Fruit fly (Drosophila melanogaster) whole organism, embryonic: ENCODE results near the gene hkb.

Source experiments
- Adf1 ChIP-seq: fragments of 200-800 bp; sonication (Bioruptor generic); IDR thresholded peaks from 2 replicates; pipeline ENCODE4 v1.3.6; 2022; ENCODE audit warnings: missing biosample characterization, missing genetic modification characterization
- B-H1 ChIP-seq: fragments of 200-800 bp; sonication (Bioruptor generic); IDR thresholded peaks from 3 replicates; pipeline ENCODE4 v1.3.6; 2022; ENCODE audit warnings: missing biosample characterization, missing genetic modification characterization
- CG10274 ChIP-seq: fragments of 200-800 bp; sonication (Bioruptor generic); optimal IDR thresholded peaks from 3 replicates; lab custom pipeline; 2017; ENCODE audit warnings: missing biosample characterization, mild to moderate bottlenecking, missing genetic modification characterization
- CG11696 ChIP-seq: fragments of 200-800 bp; sonication (Bioruptor generic); IDR thresholded peaks from 2 replicates; pipeline ENCODE4 v1.3.6; 2022; ENCODE audit warnings: missing biosample characterization, missing genetic modification characterization
- CG14014 ChIP-seq: fragments of 200-800 bp; sonication (Bioruptor generic); IDR thresholded peaks from 2 replicates; pipeline ENCODE4 v1.3.6; 2022; ENCODE audit warnings: missing biosample characterization, missing genetic modification characterization
- CG15073 ChIP-seq: fragments of 200-800 bp; sonication (Bioruptor generic); optimal IDR thresholded peaks from 2 replicates; lab custom pipeline; 2016; ENCODE audit warnings: missing biosample characterization, missing genetic modification characterization
- CG16815 ChIP-seq: fragments of 200-800 bp; sonication (Bioruptor generic); optimal IDR thresholded peaks from 3 replicates; lab custom pipeline; 2017; ENCODE audit warnings: missing biosample characterization, mild to moderate bottlenecking, missing genetic modification characterization
- CG17802 ChIP-seq: fragments of 200-800 bp; sonication (Bioruptor generic); optimal IDR thresholded peaks from 2 replicates; lab custom pipeline; 2018; ENCODE audit warnings: missing biosample characterization, mild to moderate bottlenecking, missing genetic modification characterization, moderate library complexity
- CG1792 ChIP-seq: fragments of 200-800 bp; sonication (Bioruptor generic); optimal IDR thresholded peaks from 2 replicates; lab custom pipeline; 2016; ENCODE audit warnings: missing biosample characterization, missing genetic modification characterization
- CG2116 ChIP-seq: fragments of 200-800 bp; sonication (Bioruptor generic); optimal IDR thresholded peaks from 3 replicates; lab custom pipeline; 2018; ENCODE audit warnings: missing biosample characterization, mild to moderate bottlenecking, missing genetic modification characterization
- CG2678 ChIP-seq: fragments of 200-800 bp; sonication (Bioruptor generic); optimal IDR thresholded peaks from 3 replicates; lab custom pipeline; 2019; ENCODE audit warnings: missing biosample characterization, mild to moderate bottlenecking, missing genetic modification characterization, moderate library complexity
- CG2889 ChIP-seq: fragments of 200-800 bp; sonication (Bioruptor generic); IDR thresholded peaks from 3 replicates; pipeline ENCODE4 v1.3.6; 2022; ENCODE audit warnings: missing biosample characterization, missing genetic modification characterization
- CG30431 ChIP-seq: fragments of 200-800 bp; sonication (Bioruptor generic); optimal IDR thresholded peaks from 2 replicates; lab custom pipeline; 2017; ENCODE audit warnings: missing biosample characterization, missing genetic modification characterization
- CG34376 ChIP-seq: fragments of 200-800 bp; sonication (Bioruptor generic); optimal IDR thresholded peaks from 2 replicates; lab custom pipeline; 2018; ENCODE audit warnings: missing biosample characterization, mild to moderate bottlenecking, missing genetic modification characterization
- CG4282 ChIP-seq: fragments of 200-800 bp; sonication (Bioruptor generic); optimal IDR thresholded peaks from 2 replicates; lab custom pipeline; 2016; ENCODE audit warnings: missing biosample characterization, missing genetic modification characterization
- CG4360 ChIP-seq: fragments of 200-800 bp; sonication (Bioruptor generic); IDR thresholded peaks from 2 replicates; pipeline ENCODE4 v1.3.6; 2022; ENCODE audit warnings: missing biosample characterization, missing genetic modification characterization
- CG4707 ChIP-seq: fragments of 200-800 bp; sonication (Bioruptor generic); optimal IDR thresholded peaks from 2 replicates; lab custom pipeline; 2018; ENCODE audit warnings: missing biosample characterization, mild to moderate bottlenecking, missing genetic modification characterization, moderate library complexity
- CG4820 ChIP-seq: fragments of 200-800 bp; sonication (Bioruptor generic); optimal IDR thresholded peaks from 3 replicates; lab custom pipeline; 2016; ENCODE audit warnings: missing biosample characterization, missing genetic modification characterization
- CG5953 ChIP-seq: fragments of 200-800 bp; sonication (Bioruptor generic); IDR thresholded peaks from 2 replicates; pipeline ENCODE4 v1.3.6; 2022; ENCODE audit warnings: missing biosample characterization, missing genetic modification characterization
- CG6175 ChIP-seq: fragments of 200-800 bp; sonication (Bioruptor generic); IDR thresholded peaks from 3 replicates; pipeline ENCODE4 v1.3.6; 2022; ENCODE audit warnings: missing biosample characterization, missing genetic modification characterization
- CG6765 ChIP-seq: fragments of 200-800 bp; sonication (Bioruptor generic); optimal IDR thresholded peaks from 3 replicates; lab custom pipeline; 2017; ENCODE audit warnings: missing biosample characterization, mild to moderate bottlenecking, missing genetic modification characterization
- CG7372 ChIP-seq: fragments of 200-800 bp; sonication (Bioruptor generic); IDR thresholded peaks from 2 replicates; pipeline ENCODE4 v1.3.6; 2022; ENCODE audit warnings: missing biosample characterization, missing genetic modification characterization
- CG7839 ChIP-seq: fragments of 200-800 bp; sonication (Bioruptor generic); optimal IDR thresholded peaks from 3 replicates; lab custom pipeline; 2018; ENCODE audit warnings: missing biosample characterization, mild to moderate bottlenecking, missing genetic modification characterization, moderate library complexity
- CG8281 ChIP-seq: fragments of 200-800 bp; sonication (Bioruptor generic); optimal IDR thresholded peaks from 2 replicates; lab custom pipeline; 2018; ENCODE audit warnings: missing biosample characterization, mild to moderate bottlenecking, missing genetic modification characterization, moderate library complexity
- CG8359 ChIP-seq: fragments of 200-800 bp; sonication (Bioruptor generic); optimal IDR thresholded peaks from 2 replicates; lab custom pipeline; 2017; ENCODE audit warnings: missing biosample characterization, mild to moderate bottlenecking, missing genetic modification characterization, borderline replicate concordance
- CG9932 ChIP-seq: fragments of 200-800 bp; sonication (Bioruptor generic); IDR thresholded peaks from 2 replicates; pipeline ENCODE4 v1.3.6; 2022; ENCODE audit warnings: missing biosample characterization, missing genetic modification characterization
- Chrac-16 ChIP-seq: fragments of 200-800 bp; sonication (Bioruptor generic); optimal IDR thresholded peaks from 3 replicates; lab custom pipeline; 2016; ENCODE audit warnings: missing biosample characterization, missing genetic modification characterization
- D19B ChIP-seq: fragments of 200-800 bp; sonication (Bioruptor generic); optimal IDR thresholded peaks from 2 replicates; lab custom pipeline; 2017; ENCODE audit warnings: missing biosample characterization, mild to moderate bottlenecking, missing genetic modification characterization
- Dip2 ChIP-seq: fragments of 200-800 bp; sonication (Bioruptor generic); IDR thresholded peaks from 2 replicates; pipeline ENCODE4 v1.3.6; 2022; ENCODE audit warnings: missing biosample characterization, missing genetic modification characterization
- Dp ChIP-seq: fragments of 200-800 bp; sonication (Bioruptor generic); optimal IDR thresholded peaks from 2 replicates; lab custom pipeline; 2018; ENCODE audit warnings: missing biosample characterization, mild to moderate bottlenecking, missing genetic modification characterization, moderate library complexity
- E2f1 ChIP-seq: fragments of 200-800 bp; sonication (Bioruptor generic); IDR thresholded peaks from 2 replicates; pipeline ENCODE4 v1.3.6; 2022; ENCODE audit warnings: missing biosample characterization, missing genetic modification characterization
- Gug ChIP-seq: fragments of 200-800 bp; sonication (Bioruptor generic); IDR thresholded peaks from 4 replicates; pipeline ENCODE4 v1.3.6; 2022; ENCODE audit warnings: missing biosample characterization, missing genetic modification characterization
- HmgZ ChIP-seq: fragments of 200-800 bp; sonication (Bioruptor generic); optimal IDR thresholded peaks from 2 replicates; lab custom pipeline; 2018; ENCODE audit warnings: missing biosample characterization, mild to moderate bottlenecking, missing genetic modification characterization
- NFAT ChIP-seq: fragments of 200-800 bp; sonication (Bioruptor generic); IDR thresholded peaks from 2 replicates; pipeline ENCODE4 v1.3.6; 2022; ENCODE audit warnings: missing biosample characterization, missing genetic modification characterization
- Nf-YC ChIP-seq: fragments of 200-800 bp; optimal IDR thresholded peaks from 3 replicates; lab custom pipeline; 2019; ENCODE audit warnings: missing biosample characterization, mild to moderate bottlenecking, missing genetic modification characterization, moderate library complexity
- Pdp1 ChIP-seq, 2 experiments: fragments of 200-800 bp; sonication (Bioruptor generic); optimal IDR thresholded peaks; 3 replicates each; lab custom pipeline; 2016; ENCODE audit warnings: missing biosample characterization in 2 of 2, missing genetic modification characterization in 2 of 2, mild to moderate bottlenecking in 1 of 2, moderate library complexity in 1 of 2
- abd-A ChIP-seq: fragments of 200-800 bp; sonication (Bioruptor generic); optimal IDR thresholded peaks from 3 replicates; lab custom pipeline; 2019; ENCODE audit warnings: missing biosample characterization, mild to moderate bottlenecking, missing genetic modification characterization, moderate library complexity
- bbx ChIP-seq: fragments of 200-800 bp; sonication (Bioruptor generic); IDR thresholded peaks from 2 replicates; pipeline ENCODE4 v1.3.6; 2022; ENCODE audit warnings: missing biosample characterization, missing genetic modification characterization; ENCODE audit not compliant: partially characterized antibody
- cato ChIP-seq: fragments of 200-800 bp; sonication (Bioruptor generic); optimal IDR thresholded peaks from 2 replicates; lab custom pipeline; 2016; ENCODE audit warnings: missing biosample characterization, missing genetic modification characterization, borderline replicate concordance
- dysf ChIP-seq: fragments of 200-800 bp; sonication (Bioruptor generic); IDR thresholded peaks from 3 replicates; pipeline ENCODE4 v1.3.6; 2022; ENCODE audit warnings: missing biosample characterization, missing genetic modification characterization
- eve ChIP-seq, 2 experiments: fragments of >200 bp; optimal IDR thresholded peaks; 2 replicates each; lab custom pipeline; 2017; ENCODE audit warnings: missing biosample characterization in 2 of 2, missing genetic modification characterization in 2 of 2
- gt ChIP-seq: fragments of 200-800 bp; sonication (Bioruptor generic); IDR thresholded peaks from 2 replicates; pipeline ENCODE4 v1.3.6; 2022; ENCODE audit warnings: missing biosample characterization, missing genetic modification characterization
- hb ChIP-seq: fragments of 200-800 bp; sonication (Bioruptor generic); IDR thresholded peaks from 3 replicates; pipeline ENCODE4 v1.3.6; 2022; ENCODE audit warnings: missing biosample characterization, missing genetic modification characterization; ENCODE audit not compliant: partially characterized antibody
- hbn ChIP-seq: fragments of 200-800 bp; sonication (Bioruptor generic); IDR thresholded peaks from 2 replicates; pipeline ENCODE4 v1.3.6; 2022; ENCODE audit warnings: missing biosample characterization, missing genetic modification characterization; ENCODE audit not compliant: partially characterized antibody
- jumu ChIP-seq: fragments of 200-800 bp; sonication (Bioruptor generic); optimal IDR thresholded peaks from 3 replicates; lab custom pipeline; 2016; ENCODE audit warnings: missing biosample characterization, missing genetic modification characterization
- lbe ChIP-seq: fragments of 200-800 bp; sonication (Bioruptor generic); optimal IDR thresholded peaks from 2 replicates; lab custom pipeline; 2016; ENCODE audit warnings: missing biosample characterization, mild to moderate bottlenecking, missing genetic modification characterization
- lmd ChIP-seq: fragments of 200-800 bp; sonication (Bioruptor generic); IDR thresholded peaks from 2 replicates; pipeline ENCODE4 v1.3.6; 2022; ENCODE audit warnings: missing biosample characterization, missing genetic modification characterization
- nau ChIP-seq: fragments of 200-800 bp; sonication (Bioruptor generic); optimal IDR thresholded peaks from 3 replicates; lab custom pipeline; 2017; ENCODE audit warnings: missing biosample characterization, mild to moderate bottlenecking, missing genetic modification characterization, missing genetic modification reagents
- sens ChIP-seq: fragments of 200-800 bp; sonication (Bioruptor generic); peaks from one replicate; lab custom pipeline; 2016; ENCODE audit warnings: missing biosample characterization, missing genetic modification characterization
- stwl ChIP-seq: fragments of 200-800 bp; sonication (Bioruptor generic); optimal IDR thresholded peaks from 3 replicates; lab custom pipeline; 2018; ENCODE audit warnings: missing biosample characterization, mild to moderate bottlenecking, missing genetic modification characterization, moderate library complexity
- tin ChIP-seq: fragments of 200-800 bp; sonication (Bioruptor generic); optimal IDR thresholded peaks from 3 replicates; lab custom pipeline; 2016; ENCODE audit warnings: missing biosample characterization, missing genetic modification characterization

Gene hkb

DNA sequence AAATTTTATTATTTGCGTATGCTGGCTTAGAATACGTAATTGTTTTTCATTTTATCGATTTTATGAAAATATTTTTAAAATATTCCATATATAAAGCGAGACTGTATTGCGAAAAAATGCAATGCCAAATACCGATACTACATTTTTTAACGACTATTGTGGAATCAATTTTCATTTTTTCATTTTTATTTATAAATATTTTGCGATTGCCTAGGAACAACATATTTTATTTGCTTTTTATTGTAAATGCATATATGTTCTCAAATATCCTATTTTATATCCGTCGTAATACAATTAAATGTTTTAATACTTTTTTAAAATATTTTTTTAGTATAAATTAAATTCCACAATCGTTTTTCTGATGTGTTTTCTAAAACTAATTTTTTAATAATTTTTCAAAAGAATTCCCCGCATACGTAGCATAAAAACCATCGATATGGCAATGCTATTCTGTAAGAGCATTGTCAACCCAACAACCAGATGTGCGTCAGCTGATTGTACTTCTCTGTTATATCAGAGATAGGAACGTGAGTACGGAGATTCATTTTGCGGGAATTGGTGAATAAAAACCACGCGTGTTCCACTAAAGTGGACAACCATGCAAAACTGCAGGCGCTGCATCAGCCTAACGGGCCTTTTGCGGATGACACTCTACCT is 35.3 kb downstream of the hkb start, which contains the start of gene Suv3 (continued):
- TF ChIP-seq CG14014: no peak
- no peak for TF ChIP-seq hb (GFP tag; lab: Robert Waterston, UW)
- no peak for TF ChIP-seq CG11696 (GFP tag; lab: Robert Waterston, UW)
- no peak for TF ChIP-seq CG17802 (tag; lab: Kevin White, UChicago)
- no peak for TF ChIP-seq CG4360 (GFP tag; lab: Robert Waterston, UW)
- TF ChIP-seq Chrac-16: no peak
- peak; percentile 22 for TF ChIP-seq CG16815
- no peak for TF ChIP-seq CG30431 (GFP tag; lab: Kevin White, UChicago)
- TF ChIP-seq CG6765 (GFP tag; lab: Kevin White, UChicago): no peak
- peak; percentile 12 for TF ChIP-seq sens (GFP tag; lab: Kevin White, UChicago)
- TF ChIP-seq CG7372: no peak
- TF ChIP-seq lbe (GFP tag; lab: Kevin White, UChicago): no peak
- no peak for TF ChIP-seq CG8359
- TF ChIP-seq B-H1 (GFP tag; lab: Robert Waterston, UW): 0 out of 3 replicates have a peak, but pooled peaks have one; percentile 19
- TF ChIP-seq Gug (GFP tag; lab: Robert Waterston, UW): no peak
- no peak for TF ChIP-seq E2f1
- TF ChIP-seq CG4820: no peak
- no peak for TF ChIP-seq eve (GFP tag; optimal IDR thresholded peaks at IDR 0.05; lab: Kevin White, UChicago)
- no peak for TF ChIP-seq D19B (GFP tag; lab: Kevin White, UChicago)
- no peak; the same call in 1 of the 2 replicates for TF ChIP-seq lmd
- TF ChIP-seq dysf (GFP tag; lab: Robert Waterston, UW): peak; percentile 41; the same call in 1 of the 3 replicates
- TF ChIP-seq Nf-YC (tag; lab: Kevin White, UChicago): peak; percentile 63
- TF ChIP-seq CG2889 (GFP tag; lab: Robert Waterston, UW): no peak
- peak; percentile 63 for TF ChIP-seq bbx (GFP tag; lab: Robert Waterston, UW)
- TF ChIP-seq abd-A (tag; lab: Kevin White, UChicago): no peak
- peak; percentile 9 for TF ChIP-seq tin (GFP tag; lab: Kevin White, UChicago)
- TF ChIP-seq CG15073 (GFP tag; lab: Kevin White, UChicago): no peak
- TF ChIP-seq CG10274 (GFP tag; lab: Kevin White, UChicago): no peak
- no peak for TF ChIP-seq CG4707 (GFP tag; lab: Kevin White, UChicago)
- no peak for TF ChIP-seq CG1792 (GFP tag; lab: Kevin White, UChicago)
- TF ChIP-seq CG2678 (tag; lab: Kevin White, UChicago): peak; percentile 70
- peak; percentile 56 for TF ChIP-seq CG7839 (tag; lab: Kevin White, UChicago)
- no peak for TF ChIP-seq gt (GFP tag; lab: Robert Waterston, UW)
- no peak for TF ChIP-seq CG4282
- no peak for TF ChIP-seq stwl
- TF ChIP-seq nau (GFP tag; lab: Kevin White, UChicago): no peak
- TF ChIP-seq CG5953 (GFP tag; lab: Robert Waterston, UW): no peak
- TF ChIP-seq Adf1 (GFP tag; lab: Robert Waterston, UW): no peak
- TF ChIP-seq CG9932 (GFP tag; lab: Robert Waterston, UW): peak; percentile 64
- peak in 1 of 2 experiments; percentile 98 for TF ChIP-seq Pdp1 (GFP tag; optimal IDR thresholded peaks at IDR 0.05; lab: Kevin White, UChicago)
- no peak for TF ChIP-seq cato (GFP tag; lab: Kevin White, UChicago)
- peak; percentile 12 for TF ChIP-seq CG34376 (GFP tag; lab: Kevin White, UChicago)
- no peak for TF ChIP-seq jumu (GFP tag; lab: Kevin White, UChicago)
- peak; percentile 23 for TF ChIP-seq HmgZ (tag; lab: Kevin White, UChicago)
- no peak for TF ChIP-seq Dp
- TF ChIP-seq NFAT (GFP tag; lab: Robert Waterston, UW): no peak
- TF ChIP-seq CG6175 (GFP tag; lab: Robert Waterston, UW): no peak
- TF ChIP-seq Dip2 (GFP tag; lab: Robert Waterston, UW): no peak
- TF ChIP-seq hbn (GFP tag; lab: Robert Waterston, UW): no peak
- no peak for TF ChIP-seq CG8281 (tag; lab: Kevin White, UChicago)
- TF ChIP-seq CG2116 (GFP tag; lab: Kevin White, UChicago): peak; percentile 15
